Worm (Caenorhabditis elegans): ENCODE results near the gene Y37D8A.4.

Gene Y37D8A.4

DNA sequence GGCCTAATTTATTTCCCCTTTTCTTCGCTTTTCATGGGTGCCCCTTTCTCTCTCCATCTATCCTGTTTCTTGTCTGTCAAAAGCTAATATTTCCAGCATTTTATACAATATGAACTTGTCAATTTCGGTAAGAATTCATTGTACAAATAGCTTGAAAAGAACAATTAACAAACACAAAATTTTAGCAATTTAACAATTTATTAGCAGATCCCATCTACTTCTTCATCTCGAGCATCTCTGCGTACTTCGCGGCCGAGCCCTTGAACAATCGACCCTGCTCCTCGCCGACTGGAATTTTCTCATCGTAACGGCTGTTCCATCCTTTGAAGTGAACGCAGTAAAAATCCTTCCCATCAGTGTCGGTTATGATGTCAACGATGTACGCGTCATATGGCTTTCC is 36.9 kb upstream of the Y37D8A.4 start:
- TF ChIP-seq ztf-11 (tag; optimal IDR thresholded peaks at IDR 0.05), result no peak
- TF ChIP-seq nfya-1 (tag; optimal IDR thresholded peaks at IDR 0.05; ENCODE audit: insufficient read depth), result no peak
- TF ChIP-seq fkh-10 (GFP tag; optimal IDR thresholded peaks at IDR 0.05), result no peak
- no peak for TF ChIP-seq lin-39 (tag; optimal IDR thresholded peaks at IDR 0.05)
- TF ChIP-seq jun-1 (tag; optimal IDR thresholded peaks at IDR 0.05), result no peak
- TF ChIP-seq tbx-2 (tag; optimal IDR thresholded peaks at IDR 0.05), result no peak
- no peak for TF ChIP-seq ceh-28 (tag; optimal IDR thresholded peaks at IDR 0.05)
- no peak for TF ChIP-seq lin-15B (tag; optimal IDR thresholded peaks at IDR 0.05)
- no peak for TF ChIP-seq egl-5 (tag; optimal IDR thresholded peaks at IDR 0.05)

DNA sequence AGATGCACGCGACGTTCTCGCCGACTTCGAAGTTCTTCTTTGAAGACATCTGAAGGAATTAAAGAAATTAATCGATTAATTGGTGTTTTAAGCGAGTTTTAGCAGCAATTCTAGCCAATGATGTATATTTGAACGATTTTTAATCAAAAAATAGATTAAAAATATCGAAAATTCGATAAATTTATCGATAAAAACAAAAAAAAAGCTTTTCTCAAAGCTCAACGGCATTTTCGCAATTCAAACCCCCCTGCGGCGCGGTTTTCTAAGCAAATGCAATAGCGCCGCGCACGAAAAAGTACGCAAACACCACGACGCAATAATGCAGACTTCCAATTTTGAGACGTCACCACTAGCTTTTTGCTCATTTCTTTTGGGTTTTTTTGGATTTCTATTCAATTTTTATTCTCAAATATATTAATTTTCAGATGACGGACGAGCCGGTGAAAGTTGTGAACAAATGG is 35.9 kb upstream of the Y37D8A.4 start, which contains the start of the genes mrg-1 and spcs-2:
mrg-1 (minus strand) TSS at position 51 of the 461 bp plus-strand sequence.
spcs-2 (plus strand) TSS at position 426 of the 461 bp plus-strand sequence.
- TF ChIP-seq pha-4 (tag; optimal IDR thresholded peaks at IDR 0.05), result peak; percentile 91
- TF ChIP-seq snpc-4 (tag; optimal IDR thresholded peaks at IDR 0.05), result peak; percentile 85
- peak; percentile 90 for TF ChIP-seq nhr-23 (tag; optimal IDR thresholded peaks at IDR 0.05)
- TF ChIP-seq unc-39 (tag; optimal IDR thresholded peaks at IDR 0.05), result no peak
- peak; percentile 83 for TF ChIP-seq R02D3.7 (tag; optimal IDR thresholded peaks at IDR 0.05)
- TF ChIP-seq ZK546.5 (tag; optimal IDR thresholded peaks at IDR 0.05), result no peak
- TF ChIP-seq nhr-237 (tag; optimal IDR thresholded peaks at IDR 0.05), result no peak
- TF ChIP-seq daf-12 (tag; optimal IDR thresholded peaks at IDR 0.05), result no peak
- no peak for TF ChIP-seq ceh-16 (tag; optimal IDR thresholded peaks at IDR 0.05)
- TF ChIP-seq nfya-1 (tag; optimal IDR thresholded peaks at IDR 0.05; ENCODE audit: insufficient read depth), result peak; percentile 88
- TF ChIP-seq nhr-67 (tag; optimal IDR thresholded peaks at IDR 0.05), result peak; percentile 16
- TF ChIP-seq elt-1 (tag; optimal IDR thresholded peaks at IDR 0.05), result peak; percentile 40
- no peak for TF ChIP-seq fkh-2 (tag; optimal IDR thresholded peaks at IDR 0.05)
- peak; percentile 52 for TF ChIP-seq egl-5 (tag; optimal IDR thresholded peaks at IDR 0.05)
- TF ChIP-seq ceh-9 (tag; optimal IDR thresholded peaks at IDR 0.05), result no peak
- peak; percentile 28 for TF ChIP-seq sea-2 (GFP tag; optimal IDR thresholded peaks at IDR 0.05)
- TF ChIP-seq mml-1 (tag; optimal IDR thresholded peaks at IDR 0.05), result no peak
- peak; percentile 93 for TF ChIP-seq ceh-28 (tag; optimal IDR thresholded peaks at IDR 0.05)
- TF ChIP-seq fos-1 (tag; optimal IDR thresholded peaks at IDR 0.05), result peak; percentile 39
- TF ChIP-seq nhr-76 (tag; optimal IDR thresholded peaks at IDR 0.05), result no peak
- TF ChIP-seq ztf-11 (tag; optimal IDR thresholded peaks at IDR 0.05), result no peak
- TF ChIP-seq fkh-10 (GFP tag; optimal IDR thresholded peaks at IDR 0.05), result peak; percentile 21
- TF ChIP-seq unc-62 (GFP tag; optimal IDR thresholded peaks at IDR 0.05), result no peak
- no peak for TF ChIP-seq eor-1 (tag; optimal IDR thresholded peaks at IDR 0.05)
- no peak for TF ChIP-seq nhr-28 (tag; optimal IDR thresholded peaks at IDR 0.05)
- no peak for TF ChIP-seq ama-1 (optimal IDR thresholded peaks at IDR 0.05)
- TF ChIP-seq aly-2 (tag; optimal IDR thresholded peaks at IDR 0.05), result no peak
- no peak for TF ChIP-seq nhr-11 (tag; optimal IDR thresholded peaks at IDR 0.05)
- TF ChIP-seq pqm-1 (tag; optimal IDR thresholded peaks at IDR 0.05), result peak; percentile 20
- TF ChIP-seq elt-2 (tag; optimal IDR thresholded peaks at IDR 0.05), result peak; percentile 55
- peak; percentile 11 for TF ChIP-seq zag-1 (tag; optimal IDR thresholded peaks at IDR 0.05)
- peak; percentile 54 for TF ChIP-seq jun-1 (tag; optimal IDR thresholded peaks at IDR 0.05)
- TF ChIP-seq lin-39 (tag; optimal IDR thresholded peaks at IDR 0.05), result peak; percentile 88
- TF ChIP-seq nhr-25 (tag; optimal IDR thresholded peaks at IDR 0.05), result peak; percentile 85
- TF ChIP-seq lin-15B (tag; optimal IDR thresholded peaks at IDR 0.05), result peak; percentile 84
- TF ChIP-seq hmg-11 (tag; optimal IDR thresholded peaks at IDR 0.05), result peak; percentile 92
- peak; percentile 73 for TF ChIP-seq egl-27 (tag; optimal IDR thresholded peaks at IDR 0.05)
- peak; percentile 14 for TF ChIP-seq nhr-77 (tag; optimal IDR thresholded peaks at IDR 0.05)
- peak; percentile 63 for TF ChIP-seq ceh-82 (tag; optimal IDR thresholded peaks at IDR 0.05)
- peak; percentile 77 for TF ChIP-seq tbx-2 (tag; optimal IDR thresholded peaks at IDR 0.05)
- TF ChIP-seq mdl-1 (tag; optimal IDR thresholded peaks at IDR 0.05), result no peak
- peak; percentile 93 for TF ChIP-seq nhr-43 (tag; optimal IDR thresholded peaks at IDR 0.05; ENCODE audit: poor library complexity, severe bottlenecking)
- TF ChIP-seq lsy-12 (tag; optimal IDR thresholded peaks at IDR 0.05), result peak; percentile 77
- TF ChIP-seq skn-1 (tag; optimal IDR thresholded peaks at IDR 0.05), result peak; percentile 70
- no peak for TF ChIP-seq nhr-12 (tag; optimal IDR thresholded peaks at IDR 0.05)
- no peak for TF ChIP-seq elt-3 (tag; optimal IDR thresholded peaks at IDR 0.05)
- no peak for TF ChIP-seq ztf-4 (tag; optimal IDR thresholded peaks at IDR 0.05)

All from whole organism, L3 larva.